Worm (Caenorhabditis elegans): ENCODE data around the gene F26A10.2.

ce11 chrX:7582223-7582622, 63.0 kb downstream of the F26A10.2 start:
- no peak for TF ChIP-seq unc-39 (tag; optimal IDR thresholded peaks at IDR 0.05)
- no peak for TF ChIP-seq nhr-11 (tag; optimal IDR thresholded peaks at IDR 0.05)
- TF ChIP-seq dmd-4 (tag; optimal IDR thresholded peaks at IDR 0.05) = no peak
- no peak for TF ChIP-seq R02D3.7 (tag; optimal IDR thresholded peaks at IDR 0.05)
- no peak for TF ChIP-seq aly-2 (tag; optimal IDR thresholded peaks at IDR 0.05)
- TF ChIP-seq snpc-4 (tag; optimal IDR thresholded peaks at IDR 0.05) = no peak
- TF ChIP-seq unc-62 (GFP tag; optimal IDR thresholded peaks at IDR 0.05) = no peak
- TF ChIP-seq mab-5 (tag; optimal IDR thresholded peaks at IDR 0.05) = no peak
- TF ChIP-seq ztf-4 (tag; optimal IDR thresholded peaks at IDR 0.05) = no peak
- TF ChIP-seq egl-27 (tag; optimal IDR thresholded peaks at IDR 0.05) = no peak
- no peak for TF ChIP-seq ceh-82 (tag; optimal IDR thresholded peaks at IDR 0.05)
- TF ChIP-seq F13H6.1 (tag; optimal IDR thresholded peaks at IDR 0.05) = no peak
- no peak for TF ChIP-seq ama-1 (optimal IDR thresholded peaks at IDR 0.05)
- no peak for TF ChIP-seq alr-1 (tag; optimal IDR thresholded peaks at IDR 0.05)
